Worm (Caenorhabditis elegans) whole organism, young adult: ENCODE results near the gene F20D6.10.

Experiments used
- B0019.2 ChIP-seq: fragments of 200-800 bp; sonication (Bioruptor generic); conservative IDR thresholded peaks from 2 replicates; pipeline ENCODE4 v1.3.6; 2022; ENCODE audit warnings: missing genetic modification reagents, missing genetic modification characterization, missing compliant biosample characterization
- F33H1.4 ChIP-seq: fragments of 200-800 bp; sonication (Bioruptor generic); IDR thresholded peaks from 2 replicates; pipeline ENCODE4 v1.3.6; 2022; ENCODE audit warnings: missing genetic modification reagents, missing genetic modification characterization, missing compliant biosample characterization
- F37B4.10 ChIP-seq: fragments of 200-800 bp; sonication (Bioruptor generic); IDR thresholded peaks from 2 replicates; pipeline ENCODE4 v1.3.6; 2022; ENCODE audit warnings: missing genetic modification characterization, missing compliant biosample characterization
- F39B2.1 ChIP-seq: fragments of 200-800 bp; sonication (Bioruptor generic); IDR thresholded peaks from 2 replicates; pipeline ENCODE4 v1.3.6; 2022; ENCODE audit warnings: missing genetic modification reagents, missing genetic modification characterization, missing compliant biosample characterization
- F49E8.2 ChIP-seq: sonication (generic microtip); optimal IDR thresholded peaks from 3 replicates; lab custom pipeline; 2017; ENCODE audit warnings: missing genetic modification characterization, mild to moderate bottlenecking, missing compliant biosample characterization, antibody characterized with exemption, moderate library complexity; ENCODE audit not compliant: insufficient read depth
- F52B5.7 ChIP-seq: sonication (generic microtip); optimal IDR thresholded peaks from 2 replicates; lab custom pipeline; 2016; ENCODE audit warnings: mild to moderate bottlenecking, missing genetic modification characterization, missing compliant biosample characterization
- F57A8.1 ChIP-seq: fragments of 200-800 bp; sonication (Bioruptor generic); optimal IDR thresholded peaks from 2 replicates; lab custom pipeline; 2018; ENCODE audit warnings: mild to moderate bottlenecking, missing genetic modification characterization, moderate library complexity, missing compliant biosample characterization
- F57C9.4 ChIP-seq: sonication (generic microtip); optimal IDR thresholded peaks from 2 replicates; lab custom pipeline; 2017; ENCODE audit warnings: mild to moderate bottlenecking, missing genetic modification characterization, missing compliant biosample characterization
- T07F8.4 ChIP-seq: sonication (generic microtip); optimal IDR thresholded peaks from 2 replicates; lab custom pipeline; 2016; ENCODE audit warnings: mild to moderate bottlenecking, missing genetic modification characterization, moderate library complexity, missing compliant biosample characterization
- T26A5.8 ChIP-seq: sonication (generic microtip); optimal IDR thresholded peaks from 2 replicates; lab custom pipeline; 2016; ENCODE audit warnings: missing genetic modification characterization, missing compliant biosample characterization
- Y79H2A.3 ChIP-seq: fragments of 200-800 bp; sonication (Bioruptor generic); conservative IDR thresholded peaks from 2 replicates; pipeline ENCODE4 v1.3.6; 2022; ENCODE audit warnings: missing genetic modification reagents, missing genetic modification characterization, missing compliant biosample characterization
- ZK185.1 ChIP-seq: sonication (generic microtip); optimal IDR thresholded peaks from 2 replicates; lab custom pipeline; 2016; ENCODE audit warnings: mild to moderate bottlenecking, missing genetic modification characterization, missing compliant biosample characterization; ENCODE audit not compliant: poor library complexity, severe bottlenecking
- aptf-3 ChIP-seq: fragments of 200-800 bp; sonication (Bioruptor generic); IDR thresholded peaks from 2 replicates; pipeline ENCODE4 v1.3.6; 2022; ENCODE audit warnings: missing genetic modification characterization, missing compliant biosample characterization
- attf-5 ChIP-seq: fragments of 200-800 bp; sonication (Bioruptor generic); optimal IDR thresholded peaks from 2 replicates; lab custom pipeline; 2018; ENCODE audit warnings: mild to moderate bottlenecking, missing genetic modification characterization, missing compliant biosample characterization
- ccch-3 ChIP-seq: fragments of 200-800 bp; sonication (Bioruptor generic); optimal IDR thresholded peaks from 2 replicates; lab custom pipeline; 2018; ENCODE audit warnings: mild to moderate bottlenecking, missing genetic modification characterization, missing compliant biosample characterization
- cebp-1 ChIP-seq, 2 experiments: fragments of 200-800 bp in 1 of 2; sonication (Bioruptor generic) in 1 of 2; sonication (generic microtip) in 1 of 2; IDR thresholded peaks in 1 of 2; optimal IDR thresholded peaks in 1 of 2; 2 replicates each; pipeline versions ENCODE4 v1.3.6 to Lab custom; 2017 to 2022; ENCODE audit warnings: missing compliant biosample characterization in 2 of 2, missing genetic modification characterization in 2 of 2, mild to moderate bottlenecking in 1 of 2, missing genetic modification reagents in 1 of 2, moderate library complexity in 1 of 2
- ceh-100 ChIP-seq: fragments of 200-800 bp; sonication (Bioruptor generic); IDR thresholded peaks from 2 replicates; pipeline ENCODE4 v1.3.6; 2022; ENCODE audit warnings: missing genetic modification reagents, missing genetic modification characterization, missing compliant biosample characterization
- ceh-58 ChIP-seq: fragments of 200-800 bp; sonication (Bioruptor generic); IDR thresholded peaks from 2 replicates; pipeline ENCODE4 v1.3.6; 2022; ENCODE audit warnings: missing genetic modification characterization, missing compliant biosample characterization
- chd-7 ChIP-seq: sonication (generic microtip); optimal IDR thresholded peaks from 2 replicates; lab custom pipeline; 2016; ENCODE audit warnings: mild to moderate bottlenecking, missing genetic modification characterization, moderate library complexity, missing compliant biosample characterization
- dpff-1 ChIP-seq: sonication (generic microtip); optimal IDR thresholded peaks from 2 replicates; lab custom pipeline; 2017; ENCODE audit warnings: mild to moderate bottlenecking, missing genetic modification characterization, missing compliant biosample characterization
- dpl-1 ChIP-seq: fragments of 150-350 bp; optimal IDR thresholded peaks from 2 replicates; lab custom pipeline; 2014; ENCODE audit warnings: missing biosample characterization, missing genetic modification reagents, missing genetic modification characterization
- efl-1 ChIP-seq: fragments of 150-350 bp; optimal IDR thresholded peaks from 2 replicates; lab custom pipeline; 2014; ENCODE audit warnings: missing biosample characterization, missing genetic modification reagents, missing genetic modification characterization
- egl-44 ChIP-seq: fragments of 200-800 bp; sonication (Bioruptor generic); IDR thresholded peaks from 2 replicates; pipeline ENCODE4 v1.3.6; 2022; ENCODE audit warnings: missing genetic modification reagents, missing genetic modification characterization, missing compliant biosample characterization
- egrh-3 ChIP-seq: fragments of 200-800 bp; sonication (Bioruptor generic); IDR thresholded peaks from 2 replicates; pipeline ENCODE4 v1.3.6; 2022; ENCODE audit warnings: missing genetic modification reagents, missing genetic modification characterization, missing compliant biosample characterization
- ekl-4 ChIP-seq: fragments of 200-800 bp; sonication (Bioruptor generic); IDR thresholded peaks from 2 replicates; pipeline ENCODE4 v1.3.6; 2022; ENCODE audit warnings: missing genetic modification reagents, missing genetic modification characterization, missing compliant biosample characterization
- him-1 ChIP-seq: sonication (generic microtip); optimal IDR thresholded peaks from 2 replicates; lab custom pipeline; 2016; ENCODE audit warnings: missing genotype, missing genetic modification reagents, missing genetic modification characterization, missing compliant biosample characterization
- lin-35 ChIP-seq, 3 experiments: fragments of 150-350 bp in 2 of 3; sonication (generic microtip) in 1 of 3; optimal IDR thresholded peaks; 2 replicates each; lab custom pipeline; 2014 to 2018; ENCODE audit warnings: missing biosample characterization in 3 of 3, missing genetic modification characterization in 3 of 3, missing genetic modification reagents in 3 of 3
- lin-40 ChIP-seq: sonication (generic microtip); optimal IDR thresholded peaks from 2 replicates; lab custom pipeline; 2016; ENCODE audit warnings: missing genetic modification characterization, mild to moderate bottlenecking, missing compliant biosample characterization, missing genotype, missing genetic modification reagents
- lsy-27 ChIP-seq: sonication (generic microtip); optimal IDR thresholded peaks from 2 replicates; lab custom pipeline; 2017; ENCODE audit warnings: missing genetic modification characterization, mild to moderate bottlenecking, missing compliant biosample characterization, antibody characterized with exemption, missing genotype, borderline replicate concordance; ENCODE audit not compliant: insufficient read depth
- madf-10 ChIP-seq: sonication (generic microtip); optimal IDR thresholded peaks from 2 replicates; lab custom pipeline; 2016; ENCODE audit warnings: mild to moderate bottlenecking, missing genetic modification characterization, missing compliant biosample characterization
- madf-6 ChIP-seq: fragments of 200-800 bp; sonication (Bioruptor generic); IDR thresholded peaks from 2 replicates; pipeline ENCODE4 v1.3.6; 2022; ENCODE audit warnings: missing genetic modification reagents, missing genetic modification characterization, missing compliant biosample characterization
- mel-28 ChIP-seq: sonication (generic microtip); optimal IDR thresholded peaks from 2 replicates; lab custom pipeline; 2016; ENCODE audit warnings: borderline replicate concordance, mild to moderate bottlenecking, missing genetic modification characterization, missing compliant biosample characterization
- mes-4 ChIP-seq: sonication (generic microtip); optimal IDR thresholded peaks from 2 replicates; lab custom pipeline; 2016; ENCODE audit warnings: missing genotype, missing genetic modification characterization, missing compliant biosample characterization
- nfya-1 ChIP-seq: sonication (generic microtip); optimal IDR thresholded peaks from 2 replicates; lab custom pipeline; 2017; ENCODE audit warnings: antibody characterized with exemption, missing compliant biosample characterization, missing genetic modification characterization, borderline replicate concordance; ENCODE audit not compliant: insufficient read depth
- nfya-2 ChIP-seq: fragments of 200-800 bp; sonication (Bioruptor generic); IDR thresholded peaks from 2 replicates; pipeline ENCODE4 v1.3.6; 2022; ENCODE audit warnings: missing genetic modification reagents, missing genetic modification characterization, missing compliant biosample characterization
- rec-8 ChIP-seq, 2 experiments: sonication (generic microtip); optimal IDR thresholded peaks; 2 replicates each; lab custom pipeline; 2016; ENCODE audit warnings: mild to moderate bottlenecking in 2 of 2, missing genetic modification characterization in 2 of 2, missing genetic modification reagents in 2 of 2, missing genotype in 2 of 2, missing biosample characterization in 1 of 2, missing compliant biosample characterization in 1 of 2, moderate library complexity in 1 of 2
- repo-1 ChIP-seq: sonication (generic microtip); optimal IDR thresholded peaks from 2 replicates; lab custom pipeline; 2017; ENCODE audit warnings: mild to moderate bottlenecking, missing genetic modification characterization, missing compliant biosample characterization
- snpc-1.1 ChIP-seq: sonication (generic microtip); optimal IDR thresholded peaks from 2 replicates; lab custom pipeline; 2017; ENCODE audit warnings: missing genetic modification characterization, mild to moderate bottlenecking, missing compliant biosample characterization, antibody characterized with exemption, moderate library complexity, missing genotype, missing genetic modification reagents; ENCODE audit not compliant: insufficient read depth
- snpc-1.3 ChIP-seq: sonication (generic microtip); optimal IDR thresholded peaks from 2 replicates; lab custom pipeline; 2017; ENCODE audit warnings: missing genetic modification characterization, mild to moderate bottlenecking, missing compliant biosample characterization, antibody characterized with exemption, moderate library complexity, missing genotype, missing genetic modification reagents; ENCODE audit not compliant: insufficient read depth
- snpc-3.4 ChIP-seq: sonication (generic microtip); optimal IDR thresholded peaks from 2 replicates; lab custom pipeline; 2017; ENCODE audit warnings: missing genetic modification characterization, mild to moderate bottlenecking, missing compliant biosample characterization, antibody characterized with exemption, moderate library complexity, missing genotype, missing genetic modification reagents
- snpc-4 ChIP-seq, 5 experiments: fragments of 150-350 bp in 1 of 5; sonication (generic microtip) in 4 of 5; optimal IDR thresholded peaks; 2 replicates each; lab custom pipeline; 2014 to 2018; ENCODE audit warnings: missing genetic modification characterization in 5 of 5, missing biosample characterization in 3 of 5, antibody characterized with exemption in 2 of 5, mild to moderate bottlenecking in 2 of 5, missing compliant biosample characterization in 2 of 5, missing genotype in 2 of 5, moderate library complexity in 2 of 5, missing genetic modification reagents in 1 of 5
- somi-1 ChIP-seq: fragments of 200-800 bp; sonication (Bioruptor generic); optimal IDR thresholded peaks from 2 replicates; lab custom pipeline; 2018; ENCODE audit warnings: mild to moderate bottlenecking, missing genetic modification characterization, missing compliant biosample characterization
- ztf-25 ChIP-seq: fragments of 200-800 bp; sonication (Bioruptor generic); IDR thresholded peaks from 2 replicates; pipeline ENCODE4 v1.3.6; 2022; ENCODE audit warnings: missing genetic modification reagents, missing genetic modification characterization, missing compliant biosample characterization
- ztf-26 ChIP-seq: sonication (generic microtip); optimal IDR thresholded peaks from 2 replicates; lab custom pipeline; 2017; ENCODE audit warnings: missing genetic modification characterization, missing compliant biosample characterization
- ztf-3 ChIP-seq: fragments of 200-800 bp; sonication (Bioruptor generic); optimal IDR thresholded peaks from 2 replicates; lab custom pipeline; 2018; ENCODE audit warnings: mild to moderate bottlenecking, missing genetic modification characterization, missing compliant biosample characterization

The F20D6.10 gene

ce11 chrV:8228712-8229119 lies 33.0 kb upstream of the F20D6.10 start (continued):
- TF ChIP-seq lin-35 (GFP tag; optimal IDR thresholded peaks at IDR 0.05; lab: Kevin White, UChicago) (peak in 2 of 3 experiments; percentile 31 to 75), F49E8.2 (tag; lab: Kevin White, UChicago) (peak; percentile 96), ztf-25 (GFP tag; lab: Robert Waterston, UW) (peak; percentile 73; the same call in 1 of the 2 replicates), ceh-58 (GFP tag; lab: Robert Waterston, UW) (no peak), T07F8.4 (peak; percentile 20), mel-28 (tag; lab: Kevin White, UChicago) (peak; percentile 74), mes-4 (tag; lab: Kevin White, UChicago) (peak; percentile 36), F52B5.7 (tag; lab: Kevin White, UChicago) (no peak), nfya-2 (GFP tag; lab: Robert Waterston, UW) (no peak), cebp-1 (GFP tag; IDR thresholded peaks at IDR 0.05; lab: Robert Waterston, UW) (0 out of 2 replicates have a peak, but pooled peaks have one; percentile 20), cebp-1 (tag; optimal IDR thresholded peaks at IDR 0.05; lab: Kevin White, UChicago) (no peak), snpc-4 (GFP tag; optimal IDR thresholded peaks at IDR 0.05; lab: Kevin White, UChicago) (peak; percentile 100), snpc-4 (tag; optimal IDR thresholded peaks at IDR 0.05; lab: Kevin White, UChicago) (peak; percentile 99 to 100 (median 100)), Y79H2A.3 (GFP tag; lab: Robert Waterston, UW) (0 out of 2 replicates have a peak, but pooled peaks have one; percentile 65), F39B2.1 (peak; percentile 82), somi-1 (GFP tag; lab: Kevin White, UChicago) (peak; percentile 80), ekl-4 (GFP tag; lab: Robert Waterston, UW) (peak; percentile 94), snpc-1.1 (peak; percentile 99), dpl-1 (GFP tag; lab: Kevin White, UChicago) (peak; percentile 40), ZK185.1 (peak; percentile 89), madf-10 (tag; lab: Kevin White, UChicago) (peak; percentile 77), attf-5 (GFP tag; lab: Kevin White, UChicago) (peak; percentile 47), T26A5.8 (tag; lab: Kevin White, UChicago) (no peak), egl-44 (GFP tag; lab: Robert Waterston, UW) (0 out of 2 replicates have a peak, but pooled peaks have one; percentile 38), aptf-3 (GFP tag; lab: Robert Waterston, UW) (no peak), egrh-3 (peak; percentile 70), ccch-3 (GFP tag; lab: Kevin White, UChicago) (no peak), F37B4.10 (no peak), madf-6 (GFP tag; lab: Robert Waterston, UW) (peak; percentile 91), ztf-3 (GFP tag; lab: Kevin White, UChicago) (no peak), F57A8.1 (no peak), repo-1 (tag; lab: Kevin White, UChicago) (peak; percentile 87), F33H1.4 (GFP tag; lab: Robert Waterston, UW) (peak; percentile 71), chd-7 (tag; lab: Kevin White, UChicago) (peak; percentile 74), dpff-1 (no peak), him-1 (tag; lab: Kevin White, UChicago) (peak; percentile 99), ceh-100 (GFP tag; lab: Robert Waterston, UW) (peak; percentile 92), F57C9.4 (tag; lab: Kevin White, UChicago) (no peak), snpc-3.4 (peak; percentile 99), ztf-26 (peak; percentile 25), lin-40 (tag; lab: Kevin White, UChicago) (peak; percentile 84), lsy-27 (tag; lab: Kevin White, UChicago) (peak; percentile 31), B0019.2 (GFP tag; lab: Robert Waterston, UW) (peak; percentile 69), snpc-1.3 (tag; lab: Kevin White, UChicago) (peak; percentile 98), efl-1 (GFP tag; lab: Kevin White, UChicago) (peak; percentile 35), rec-8 (tag; optimal IDR thresholded peaks at IDR 0.05; lab: Kevin White, UChicago) (peak in 1 of 2 experiments; percentile 83), nfya-1 (tag; lab: Kevin White, UChicago) (no peak)
